Worm (Caenorhabditis elegans): Measurements from ENCODE around the gene F55G1.6.

DNA sequence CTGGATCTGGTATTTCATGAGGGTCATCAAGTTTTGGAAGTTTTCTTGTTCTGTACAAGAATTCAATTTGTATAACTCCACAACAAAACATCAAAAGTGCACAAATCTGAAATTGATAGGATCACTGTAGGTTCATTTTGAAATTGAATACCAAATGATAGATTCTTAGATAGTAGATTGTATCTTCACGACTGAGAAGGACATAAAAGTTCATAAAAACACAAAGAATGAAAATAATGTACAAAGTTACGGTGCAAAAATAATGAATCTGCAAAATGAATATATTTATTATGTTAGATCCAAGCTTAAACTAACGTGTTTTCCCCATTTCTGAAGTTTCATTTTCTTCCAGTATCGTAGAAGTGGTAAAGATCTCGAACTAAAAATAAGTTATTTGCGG lies 27.6 kb downstream of the F55G1.6 start:
- TF ChIP-seq hlh-6 (tag; optimal IDR thresholded peaks at IDR 0.05) = no peak
- TF ChIP-seq ceh-24 (tag; optimal IDR thresholded peaks at IDR 0.05) = no peak
- no peak for TF ChIP-seq elt-2 (tag; optimal IDR thresholded peaks at IDR 0.05)
- no peak for TF ChIP-seq C38D4.7 (GFP tag; optimal IDR thresholded peaks at IDR 0.05)
